Fruit fly (Drosophila melanogaster) whole organism, pupa: Measurements from ENCODE around the gene Jon99Cii.

Source experiments
- CG10348 ChIP-seq: fragments of 200-800 bp; sonication (Bioruptor generic); IDR thresholded peaks from 2 replicates; pipeline ENCODE4 v1.3.6; 2022; ENCODE audit warnings: missing biosample characterization, missing genetic modification characterization
- CG12605 ChIP-seq: fragments of 200-800 bp; sonication (Bioruptor generic); IDR thresholded peaks from 2 replicates; pipeline ENCODE4 v1.3.6; 2022; ENCODE audit warnings: missing biosample characterization, missing genetic modification characterization
- CG13204 ChIP-seq: fragments of 200-800 bp; sonication (Bioruptor generic); optimal IDR thresholded peaks from 2 replicates; lab custom pipeline; 2018; ENCODE audit warnings: missing biosample characterization, mild to moderate bottlenecking, missing genetic modification characterization, moderate library complexity
- CG14655 ChIP-seq: fragments of 200-800 bp; sonication (Bioruptor generic); optimal IDR thresholded peaks from 3 replicates; lab custom pipeline; 2017; ENCODE audit warnings: mild to moderate bottlenecking, missing biosample characterization, missing genetic modification reagents, missing genetic modification characterization
- CG15710 ChIP-seq: fragments of 200-800 bp; sonication (Bioruptor generic); optimal IDR thresholded peaks from 2 replicates; lab custom pipeline; 2018; ENCODE audit warnings: missing biosample characterization, mild to moderate bottlenecking, missing genetic modification characterization, moderate library complexity
- CG32121 ChIP-seq: fragments of 200-800 bp; sonication (Bioruptor generic); IDR thresholded peaks from 2 replicates; pipeline ENCODE4 v1.3.6; 2022; ENCODE audit warnings: missing biosample characterization, missing genetic modification characterization
- CG4496 ChIP-seq: fragments of 200-800 bp; sonication (Bioruptor generic); IDR thresholded peaks from 3 replicates; pipeline ENCODE4 v1.3.6; 2022; ENCODE audit warnings: missing biosample characterization, missing genetic modification characterization
- CG8159 ChIP-seq: fragments of 200-800 bp; sonication (Bioruptor generic); optimal IDR thresholded peaks from 3 replicates; lab custom pipeline; 2018; ENCODE audit warnings: missing biosample characterization, mild to moderate bottlenecking, missing genetic modification characterization, moderate library complexity
- CG8301 ChIP-seq: fragments of 200-800 bp; sonication (Bioruptor generic); optimal IDR thresholded peaks from 2 replicates; lab custom pipeline; 2018; ENCODE audit warnings: missing biosample characterization, mild to moderate bottlenecking, missing genetic modification characterization
- CG9948 ChIP-seq: fragments of 200-800 bp; sonication (Bioruptor generic); optimal IDR thresholded peaks from 2 replicates; lab custom pipeline; 2018; ENCODE audit warnings: missing biosample characterization, mild to moderate bottlenecking, missing genetic modification characterization, moderate library complexity
- EcR ChIP-seq: fragments of 200-800 bp; sonication (Bioruptor generic); optimal IDR thresholded peaks from 3 replicates; lab custom pipeline; 2019; ENCODE audit warnings: missing biosample characterization, missing genetic modification characterization, mild to moderate bottlenecking, moderate library complexity, missing genetic modification reagents
- Pif1A ChIP-seq: fragments of 200-800 bp; sonication (Bioruptor generic); optimal IDR thresholded peaks from 3 replicates; lab custom pipeline; 2016; ENCODE audit warnings: missing biosample characterization, missing genetic modification characterization
- Snoo ChIP-seq: fragments of 200-800 bp; sonication (Bioruptor generic); optimal IDR thresholded peaks from 3 replicates; lab custom pipeline; 2017; ENCODE audit warnings: missing biosample characterization, mild to moderate bottlenecking, missing genetic modification characterization, inconsistent platforms
- rn ChIP-seq: fragments of 200-800 bp; sonication (Bioruptor generic); IDR thresholded peaks from 2 replicates; pipeline ENCODE4 v1.3.6; 2022; ENCODE audit warnings: missing biosample characterization, missing genetic modification characterization

DNA sequence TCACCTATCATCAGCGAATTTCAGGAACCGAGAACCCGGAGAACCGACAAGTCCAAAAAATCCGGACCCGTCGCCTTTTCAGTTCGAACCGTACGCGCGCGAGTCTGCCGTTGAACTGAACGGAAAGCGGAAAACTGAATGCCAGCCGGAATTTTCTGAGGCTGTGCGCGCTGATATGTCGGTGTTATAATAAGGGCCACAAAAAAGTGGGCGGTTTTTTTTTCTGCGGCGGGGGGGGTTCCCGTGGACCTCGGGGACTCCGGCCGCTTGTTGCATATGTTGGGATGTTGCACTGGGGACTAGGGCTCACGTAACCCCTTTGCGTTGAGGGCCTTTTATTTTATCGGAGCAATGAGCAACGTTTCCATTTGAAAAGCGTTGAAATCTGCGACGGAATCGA, 44.9 kb upstream of the Jon99Cii start, which contains the start of gene TkR99D:
- TF ChIP-seq CG32121 (GFP tag; lab: Robert Waterston, UW) (no peak), CG4496 (GFP tag; lab: Robert Waterston, UW) (no peak), CG15710 (tag; lab: Kevin White, UChicago) (no peak), CG12605 (no peak), CG13204 (GFP tag; lab: Kevin White, UChicago) (no peak), CG9948 (tag; lab: Kevin White, UChicago) (no peak), CG8159 (tag; lab: Kevin White, UChicago) (no peak), rn (no peak), Pif1A (GFP tag; lab: Kevin White, UChicago) (no peak), CG10348 (GFP tag; lab: Robert Waterston, UW) (no peak), CG14655 (GFP tag; lab: Kevin White, UChicago) (no peak), CG8301 (tag; lab: Kevin White, UChicago) (no peak), Snoo (tag; lab: Kevin White, UChicago) (no peak), EcR (GFP tag; lab: Kevin White, UChicago) (no peak)
